Fruit fly (Drosophila melanogaster) whole organism, embryonic: ENCODE data around the gene Rab5.
A peak's percentile ranks its signal among the peaks of the same experiment; 100 is the strongest.

Experiments used
- Asciz ChIP-seq: fragments of 200-800 bp; sonication (Bioruptor generic); optimal IDR thresholded peaks from 2 replicates; lab custom pipeline; 2017; ENCODE audit warnings: missing biosample characterization, mild to moderate bottlenecking, missing genetic modification characterization, missing genetic modification reagents
- CG10366 ChIP-seq: fragments of 200-800 bp; sonication (Bioruptor generic); IDR thresholded peaks from 2 replicates; pipeline ENCODE4 v1.3.6; 2022; ENCODE audit warnings: missing biosample characterization, missing genetic modification characterization
- CG11085 ChIP-seq: fragments of 200-800 bp; sonication (Bioruptor generic); IDR thresholded peaks from 2 replicates; pipeline ENCODE4 v1.3.6; 2022; ENCODE audit warnings: missing biosample characterization, missing genetic modification characterization
- CG11696 ChIP-seq: fragments of 200-800 bp; sonication (Bioruptor generic); IDR thresholded peaks from 2 replicates; pipeline ENCODE4 v1.3.6; 2022; ENCODE audit warnings: missing biosample characterization, missing genetic modification characterization
- CG12104 ChIP-seq: fragments of 200-800 bp; sonication (Bioruptor generic); optimal IDR thresholded peaks from 3 replicates; lab custom pipeline; 2016; ENCODE audit warnings: missing biosample characterization, missing genetic modification characterization
- CG12744 ChIP-seq: fragments of 200-800 bp; sonication (Bioruptor generic); optimal IDR thresholded peaks from 2 replicates; lab custom pipeline; 2016; ENCODE audit warnings: missing biosample characterization, missing genetic modification characterization
- CG13424 ChIP-seq: fragments of 200-800 bp; sonication (Bioruptor generic); optimal IDR thresholded peaks from 2 replicates; lab custom pipeline; 2019; ENCODE audit warnings: missing biosample characterization, mild to moderate bottlenecking, missing genetic modification characterization, moderate library complexity
- CG16815 ChIP-seq: fragments of 200-800 bp; sonication (Bioruptor generic); optimal IDR thresholded peaks from 3 replicates; lab custom pipeline; 2017; ENCODE audit warnings: missing biosample characterization, mild to moderate bottlenecking, missing genetic modification characterization
- CG17359 ChIP-seq: fragments of 200-800 bp; sonication (Bioruptor generic); optimal IDR thresholded peaks from 3 replicates; lab custom pipeline; 2018; ENCODE audit warnings: missing biosample characterization, mild to moderate bottlenecking, missing genetic modification characterization, moderate library complexity
- CG2116 ChIP-seq: fragments of 200-800 bp; sonication (Bioruptor generic); optimal IDR thresholded peaks from 3 replicates; lab custom pipeline; 2018; ENCODE audit warnings: missing biosample characterization, mild to moderate bottlenecking, missing genetic modification characterization
- CG2120 ChIP-seq: fragments of 200-800 bp; sonication (Bioruptor generic); optimal IDR thresholded peaks from 3 replicates; lab custom pipeline; 2016; ENCODE audit warnings: missing biosample characterization, missing genetic modification characterization
- CG2202 ChIP-seq: fragments of 200-800 bp; sonication (Bioruptor generic); optimal IDR thresholded peaks from 2 replicates; lab custom pipeline; 2018; ENCODE audit warnings: missing biosample characterization, mild to moderate bottlenecking, missing genetic modification characterization
- CG30403 ChIP-seq: fragments of 200-800 bp; sonication (Bioruptor generic); optimal IDR thresholded peaks from 3 replicates; lab custom pipeline; 2016; ENCODE audit warnings: missing biosample characterization, missing genetic modification characterization
- CG5245 ChIP-seq: fragments of 200-800 bp; sonication (Bioruptor generic); optimal IDR thresholded peaks from 3 replicates; lab custom pipeline; 2016; ENCODE audit warnings: missing biosample characterization, missing genetic modification characterization
- CG6689 ChIP-seq: fragments of 200-800 bp; sonication (Bioruptor generic); IDR thresholded peaks from 2 replicates; pipeline ENCODE4 v1.3.6; 2022; ENCODE audit warnings: missing biosample characterization, missing genetic modification characterization
- CG7357 ChIP-seq: fragments of 200-800 bp; sonication (Bioruptor generic); IDR thresholded peaks from 3 replicates; pipeline ENCODE4 v1.3.6; 2022; ENCODE audit warnings: missing biosample characterization, missing genetic modification characterization
- CG8478 ChIP-seq: fragments of >200 bp; optimal IDR thresholded peaks from 2 replicates; lab custom pipeline; 2018
- CG9727 ChIP-seq: fragments of 200-800 bp; sonication (Bioruptor generic); optimal IDR thresholded peaks from 3 replicates; lab custom pipeline; 2017; ENCODE audit warnings: missing biosample characterization, mild to moderate bottlenecking, missing genetic modification characterization
- CG9797 ChIP-seq: fragments of 200-800 bp; sonication (Bioruptor generic); optimal IDR thresholded peaks from 3 replicates; lab custom pipeline; 2018; ENCODE audit warnings: missing biosample characterization, mild to moderate bottlenecking, missing genetic modification characterization
- Drgx ChIP-seq: fragments of 200-800 bp; sonication (Bioruptor generic); IDR thresholded peaks from 2 replicates; pipeline ENCODE4 v1.3.6; 2022; ENCODE audit warnings: missing biosample characterization, missing genetic modification characterization
- Ets65A ChIP-seq: fragments of 200-800 bp; sonication (Bioruptor generic); peaks from one replicate; lab custom pipeline; 2016; ENCODE audit warnings: missing biosample characterization, missing genetic modification characterization
- H2.0 ChIP-seq: fragments of 200-800 bp; sonication (Bioruptor generic); IDR thresholded peaks from 2 replicates; pipeline ENCODE4 v1.3.6; 2022; ENCODE audit warnings: missing biosample characterization, missing genetic modification characterization
- HLH3B ChIP-seq: fragments of 200-800 bp; sonication (Bioruptor generic); IDR thresholded peaks from 2 replicates; pipeline ENCODE4 v1.3.6; 2022; ENCODE audit warnings: missing biosample characterization, missing genetic modification characterization
- HLH54F ChIP-seq: fragments of 200-800 bp; sonication (Bioruptor generic); optimal IDR thresholded peaks from 3 replicates; lab custom pipeline; 2016; ENCODE audit warnings: missing biosample characterization, missing genetic modification characterization
- Hmx ChIP-seq: fragments of 200-800 bp; sonication (Bioruptor generic); optimal IDR thresholded peaks from 2 replicates; lab custom pipeline; 2016; ENCODE audit warnings: missing biosample characterization, missing genetic modification characterization
- Hr39 ChIP-seq: fragments of >200 bp; optimal IDR thresholded peaks from 2 replicates; lab custom pipeline; 2017
- Hr51 ChIP-seq, 2 experiments: fragments of 200-800 bp; sonication (Bioruptor generic); optimal IDR thresholded peaks; 2 replicates in 1 of 2; 3 replicates in 1 of 2; lab custom pipeline; 2016 to 2018; ENCODE audit warnings: missing biosample characterization in 2 of 2, missing genetic modification characterization in 2 of 2, mild to moderate bottlenecking in 1 of 2, moderate library complexity in 1 of 2
- Nf-YA ChIP-seq: fragments of 200-800 bp; sonication (Bioruptor generic); IDR thresholded peaks from 2 replicates; pipeline ENCODE4 v1.3.6; 2022; ENCODE audit warnings: missing biosample characterization, missing genetic modification characterization
- Ptx1 ChIP-seq: fragments of 200-800 bp; sonication (Bioruptor generic); IDR thresholded peaks from 2 replicates; pipeline ENCODE4 v1.3.6; 2022; ENCODE audit warnings: missing biosample characterization, missing genetic modification characterization
- Sox102F ChIP-seq: fragments of 200-800 bp; sonication (Bioruptor generic); optimal IDR thresholded peaks from 2 replicates; lab custom pipeline; 2018; ENCODE audit warnings: missing biosample characterization, mild to moderate bottlenecking, missing genetic modification characterization, moderate library complexity
- YL-1 ChIP-seq: fragments of 200-800 bp; sonication (Bioruptor generic); optimal IDR thresholded peaks from 3 replicates; lab custom pipeline; 2017; ENCODE audit warnings: missing biosample characterization, mild to moderate bottlenecking, missing genetic modification characterization
- ab ChIP-seq: fragments of 200-800 bp; sonication (Bioruptor generic); optimal IDR thresholded peaks from 2 replicates; lab custom pipeline; 2016; ENCODE audit warnings: missing biosample characterization, missing genetic modification characterization
- ac ChIP-seq: fragments of 200-800 bp; sonication (Bioruptor generic); optimal IDR thresholded peaks from 3 replicates; lab custom pipeline; 2017; ENCODE audit warnings: missing biosample characterization, mild to moderate bottlenecking, missing genetic modification characterization
- dmrt99B ChIP-seq: fragments of 200-800 bp; sonication (Bioruptor generic); optimal IDR thresholded peaks from 2 replicates; lab custom pipeline; 2018; ENCODE audit warnings: missing biosample characterization, mild to moderate bottlenecking, missing genetic modification characterization, moderate library complexity
- ewg ChIP-seq: fragments of 200-800 bp; sonication (Bioruptor generic); optimal IDR thresholded peaks from 3 replicates; lab custom pipeline; 2017; ENCODE audit warnings: mild to moderate bottlenecking, missing biosample characterization, missing genetic modification reagents, missing genetic modification characterization
- ind ChIP-seq: fragments of 200-800 bp; sonication (Bioruptor generic); optimal IDR thresholded peaks from 3 replicates; lab custom pipeline; 2016; ENCODE audit warnings: missing biosample characterization, missing genetic modification characterization
- kni ChIP-seq: fragments of 200-800 bp; sonication (Bioruptor generic); optimal IDR thresholded peaks from 3 replicates; lab custom pipeline; 2017; ENCODE audit warnings: mild to moderate bottlenecking, missing biosample characterization, missing genetic modification reagents, missing genetic modification characterization
- lab ChIP-seq: fragments of 200-800 bp; sonication (Bioruptor generic); optimal IDR thresholded peaks from 3 replicates; lab custom pipeline; 2017; ENCODE audit warnings: missing biosample characterization, missing genetic modification characterization, mild to moderate bottlenecking, moderate library complexity, missing genetic modification reagents
- lmd ChIP-seq: fragments of 200-800 bp; sonication (Bioruptor generic); IDR thresholded peaks from 2 replicates; pipeline ENCODE4 v1.3.6; 2022; ENCODE audit warnings: missing biosample characterization, missing genetic modification characterization
- p53 ChIP-seq: fragments of 200-800 bp; sonication (Bioruptor generic); optimal IDR thresholded peaks from 2 replicates; lab custom pipeline; 2016; ENCODE audit warnings: missing biosample characterization, missing genetic modification characterization
- pan ChIP-seq, 4 experiments: fragments of >200 bp in 3 of 4; fragments of 200-800 bp in 1 of 4; sonication (Bioruptor generic) in 1 of 4; optimal IDR thresholded peaks in 3 of 4; IDR thresholded peaks in 1 of 4; 2 replicates each; pipeline versions ENCODE4 v1.3.6 to Lab custom; 2017 to 2022; ENCODE audit warnings: missing biosample characterization in 2 of 4, missing genetic modification characterization in 2 of 4, mixed read lengths in 1 of 4
- pfk ChIP-seq: fragments of 200-800 bp; sonication (Bioruptor generic); optimal IDR thresholded peaks from 2 replicates; lab custom pipeline; 2018; ENCODE audit warnings: missing biosample characterization, mild to moderate bottlenecking, missing genetic modification characterization, moderate library complexity
- prd ChIP-seq, 3 experiments: fragments of >200 bp in 2 of 3; fragments of 200-800 bp in 1 of 3; sonication (Bioruptor generic) in 1 of 3; optimal IDR thresholded peaks in 2 of 3; IDR thresholded peaks in 1 of 3; 2 replicates in 2 of 3; 3 replicates in 1 of 3; pipeline versions ENCODE4 v1.3.6 to Lab custom; 2017 to 2022; ENCODE audit warnings: missing biosample characterization in 1 of 3, missing genetic modification characterization in 1 of 3
- row ChIP-seq: fragments of 200-800 bp; sonication (Bioruptor generic); IDR thresholded peaks from 3 replicates; pipeline ENCODE4 v1.3.6; 2022; ENCODE audit warnings: missing biosample characterization, missing genetic modification characterization
- sc ChIP-seq, 3 experiments: fragments of >200 bp in 2 of 3; fragments of 200-800 bp in 1 of 3; sonication (Bioruptor generic) in 1 of 3; optimal IDR thresholded peaks; 2 replicates in 2 of 3; 3 replicates in 1 of 3; lab custom pipeline; 2017; ENCODE audit warnings: mild to moderate bottlenecking in 1 of 3, missing biosample characterization in 1 of 3, missing genetic modification characterization in 1 of 3, missing genetic modification reagents in 1 of 3
- sisA ChIP-seq: fragments of 200-800 bp; sonication (Bioruptor generic); IDR thresholded peaks from 2 replicates; pipeline ENCODE4 v1.3.6; 2022; ENCODE audit warnings: missing biosample characterization, missing genetic modification characterization
- tx ChIP-seq: fragments of 200-800 bp; sonication (Bioruptor generic); optimal IDR thresholded peaks from 2 replicates; lab custom pipeline; 2016; ENCODE audit warnings: missing biosample characterization, missing genetic modification characterization

The Rab5 gene

dm6 chr2L:2413093-2413492, 48.0 kb upstream of the Rab5 start:
- TF ChIP-seq prd (optimal IDR thresholded peaks at IDR 0.05; lab: Kevin White, UChicago) (no peak), prd (GFP tag; IDR thresholded peaks at IDR 0.05; lab: Robert Waterston, UW) (peak; percentile 33; the same call in 1 of the 3 replicates), tx (GFP tag; lab: Kevin White, UChicago) (no peak), CG9727 (GFP tag; lab: Kevin White, UChicago) (no peak), Ets65A (GFP tag; lab: Kevin White, UChicago) (peak; percentile 87), CG9797 (GFP tag; lab: Kevin White, UChicago) (no peak), row (GFP tag; lab: Robert Waterston, UW) (peak; percentile 33; the same call in 1 of the 3 replicates), Ptx1 (GFP tag; lab: Robert Waterston, UW) (0 out of 2 replicates have a peak, but pooled peaks have one; percentile 20), pfk (GFP tag; lab: Kevin White, UChicago) (no peak), lmd (GFP tag; lab: Robert Waterston, UW) (no peak), CG2116 (GFP tag; lab: Kevin White, UChicago) (no peak), ac (GFP tag; lab: Kevin White, UChicago) (no peak), CG7357 (GFP tag; lab: Robert Waterston, UW) (0 out of 3 replicates have a peak, but pooled peaks have one; percentile 11), CG6689 (GFP tag; lab: Robert Waterston, UW) (peak; percentile 27; the same call in 1 of the 2 replicates), Asciz (GFP tag; lab: Kevin White, UChicago) (no peak), CG11696 (no peak), sisA (GFP tag; lab: Robert Waterston, UW) (0 out of 2 replicates have a peak, but pooled peaks have one; percentile 26), pan (optimal IDR thresholded peaks at IDR 0.05; lab: Kevin White, UChicago) (no peak), pan (GFP tag; optimal IDR thresholded peaks at IDR 0.05 in 1 of 2, IDR thresholded peaks at IDR 0.05 in 1 of 2) (peak in 1 of 2 experiments; percentile 36), CG16815 (GFP tag; lab: Kevin White, UChicago) (no peak), CG8478 (lab: Kevin White, UChicago) (no peak), Sox102F (GFP tag; lab: Kevin White, UChicago) (peak; percentile 11), kni (GFP tag; lab: Kevin White, UChicago) (peak; percentile 14), CG10366 (peak; percentile 23; the same call in 1 of the 2 replicates), CG2202 (tag; lab: Kevin White, UChicago) (no peak), ind (GFP tag; lab: Kevin White, UChicago) (no peak), CG17359 (tag; lab: Kevin White, UChicago) (peak; percentile 20), Drgx (GFP tag; lab: Robert Waterston, UW) (peak; percentile 76), HLH54F (no peak), CG12744 (GFP tag; lab: Kevin White, UChicago) (no peak), CG12104 (GFP tag; lab: Kevin White, UChicago) (no peak)
- TF ChIP-seq, all 482 proteins: peak for 13

- TF ChIP-seq ewg (GFP tag; lab: Kevin White, UChicago) = no peak
- peak; percentile 66 for TF ChIP-seq Hr39 (lab: Kevin White, UChicago)
- TF ChIP-seq sc (optimal IDR thresholded peaks at IDR 0.05; lab: Kevin White, UChicago) = no peak
- TF ChIP-seq sc (GFP tag; optimal IDR thresholded peaks at IDR 0.05; lab: Kevin White, UChicago) = no peak
These were observed 39.6 kb upstream of the Rab5 start for dm6 chr2L:2404631-2405030.

- TF ChIP-seq HLH3B (GFP tag; lab: Robert Waterston, UW) (0 out of 2 replicates have a peak, but pooled peaks have one; percentile 25), p53 (GFP tag; lab: Kevin White, UChicago) (no peak), lab (GFP tag; lab: Kevin White, UChicago) (peak; percentile 36), CG11085 (GFP tag; lab: Robert Waterston, UW) (no peak), YL-1 (no peak), CG2120 (no peak), CG17359 (tag; lab: Kevin White, UChicago) (peak; percentile 36), dmrt99B (peak; percentile 36), CG30403 (GFP tag; lab: Kevin White, UChicago) (no peak), Hmx (GFP tag; lab: Kevin White, UChicago) (no peak), CG5245 (GFP tag; lab: Kevin White, UChicago) (no peak), Hr51 (GFP tag; optimal IDR thresholded peaks at IDR 0.05; lab: Kevin White, UChicago) (peak in 1 of 2 experiments; percentile 17), Nf-YA (peak; percentile 48; the same call in 1 of the 2 replicates), CG13424 (tag; lab: Kevin White, UChicago) (peak; percentile 27), ab (GFP tag; lab: Kevin White, UChicago) (no peak), H2.0 (GFP tag; lab: Robert Waterston, UW) (0 out of 2 replicates have a peak, but pooled peaks have one; percentile 4), CG10366 (peak; percentile 34; the same call in 1 of the 2 replicates)
These were observed 37.1 kb upstream of the Rab5 start for dm6 chr2L:2402194-2402593.
